Fruit fly (Drosophila melanogaster): Measurements from ENCODE around the gene CG42393.
A peak's percentile ranks its signal among the peaks of the same experiment; 100 is the strongest.

DNA sequence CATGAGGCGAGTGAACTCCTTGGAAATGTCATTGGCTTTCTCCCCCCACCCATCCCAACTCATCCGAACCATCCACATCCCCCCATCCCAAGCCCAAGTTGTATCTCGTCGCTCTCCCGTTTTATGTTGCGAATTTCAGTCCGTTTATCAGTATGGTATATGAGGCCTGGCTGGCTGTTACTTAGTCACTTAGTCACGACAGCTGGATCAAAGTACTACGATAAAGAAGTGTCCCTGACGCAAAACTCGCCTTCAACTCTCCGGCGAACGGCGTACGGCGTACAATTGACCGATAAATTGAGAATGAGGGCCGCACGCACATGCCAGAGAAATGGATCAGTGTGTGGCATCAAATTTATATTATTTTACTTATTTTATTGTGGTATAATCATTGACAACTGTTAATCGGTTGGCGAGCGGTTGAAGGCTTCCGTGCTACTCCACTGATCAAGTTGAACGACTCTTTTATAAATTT, 40.9 kb upstream of the CG42393 start:
- TF ChIP-seq usp (GFP tag; optimal IDR thresholded peaks at IDR 0.05), result no peak
- TF ChIP-seq EcR (GFP tag; optimal IDR thresholded peaks at IDR 0.05), result peak; percentile 90 to 92
- no peak for TF ChIP-seq pan (optimal IDR thresholded peaks at IDR 0.05)
